Worm (Caenorhabditis elegans) whole organism, late embryonic: ENCODE data around the gene F01D5.6.

Source experiments
- C08G9.2 ChIP-seq: sonication (generic microtip); optimal IDR thresholded peaks from 2 replicates; lab custom pipeline; 2016; ENCODE audit warnings: mild to moderate bottlenecking, missing genetic modification characterization, moderate library complexity, missing compliant biosample characterization
- C38D4.7 ChIP-seq: fragments of 200-800 bp; sonication (Bioruptor generic); optimal IDR thresholded peaks from 2 replicates; lab custom pipeline; 2018; ENCODE audit warnings: mild to moderate bottlenecking, missing genetic modification characterization, moderate library complexity, missing compliant biosample characterization
- K02D7.2 ChIP-seq: sonication (generic microtip); optimal IDR thresholded peaks from 2 replicates; lab custom pipeline; 2017; ENCODE audit warnings: mild to moderate bottlenecking, missing genetic modification characterization, missing compliant biosample characterization
- K09A11.1 ChIP-seq: sonication (generic microtip); optimal IDR thresholded peaks from 2 replicates; lab custom pipeline; 2017; ENCODE audit warnings: antibody characterized with exemption, mild to moderate bottlenecking, missing genetic modification characterization, missing compliant biosample characterization; ENCODE audit not compliant: insufficient read depth
- T23F11.4 ChIP-seq: fragments of 200-800 bp; sonication (Bioruptor generic); optimal IDR thresholded peaks from 2 replicates; lab custom pipeline; 2018; ENCODE audit warnings: mild to moderate bottlenecking, missing genetic modification characterization, missing compliant biosample characterization
- ahr-1 ChIP-seq: sonication (generic microtip); optimal IDR thresholded peaks from 2 replicates; lab custom pipeline; 2016; ENCODE audit warnings: missing genetic modification characterization, missing compliant biosample characterization
- ceh-14 ChIP-seq: sonication (generic microtip); optimal IDR thresholded peaks from 2 replicates; lab custom pipeline; 2016; ENCODE audit warnings: missing genotype, missing genetic modification characterization, missing compliant biosample characterization
- ceh-18 ChIP-seq: sonication (generic microtip); optimal IDR thresholded peaks from 2 replicates; lab custom pipeline; 2016; ENCODE audit warnings: missing genetic modification characterization, missing compliant biosample characterization
- ceh-24 ChIP-seq: sonication (generic microtip); optimal IDR thresholded peaks from 2 replicates; lab custom pipeline; 2016; ENCODE audit warnings: mild to moderate bottlenecking, missing genetic modification characterization, missing compliant biosample characterization
- ceh-31 ChIP-seq: sonication (generic microtip); optimal IDR thresholded peaks from 2 replicates; lab custom pipeline; 2016; ENCODE audit warnings: missing genetic modification characterization, missing compliant biosample characterization
- ceh-45 ChIP-seq: fragments of 200-800 bp; sonication (Bioruptor generic); IDR thresholded peaks from 2 replicates; pipeline ENCODE4 v1.3.6; 2022; ENCODE audit warnings: missing genetic modification reagents, missing genetic modification characterization, missing compliant biosample characterization
- ceh-48 ChIP-seq: sonication (generic microtip); optimal IDR thresholded peaks from 2 replicates; lab custom pipeline; 2016; ENCODE audit warnings: missing genetic modification characterization, inconsistent platforms, missing compliant biosample characterization
- che-1 ChIP-seq: sonication (generic microtip); optimal IDR thresholded peaks from 2 replicates; lab custom pipeline; 2016; ENCODE audit warnings: mild to moderate bottlenecking, missing genetic modification characterization, missing compliant biosample characterization
- elt-2 ChIP-seq: sonication (generic microtip); optimal IDR thresholded peaks from 2 replicates; lab custom pipeline; 2016; ENCODE audit warnings: missing genetic modification reagents, missing genetic modification characterization, missing compliant biosample characterization
- elt-4 ChIP-seq: sonication (generic microtip); optimal IDR thresholded peaks from 2 replicates; lab custom pipeline; 2016; ENCODE audit warnings: missing genetic modification characterization, missing compliant biosample characterization
- ets-4 ChIP-seq: sonication (generic microtip); optimal IDR thresholded peaks from 2 replicates; lab custom pipeline; 2016; ENCODE audit warnings: missing genetic modification characterization, missing compliant biosample characterization
- fkh-10 ChIP-seq: fragments of 150-350 bp; optimal IDR thresholded peaks from 2 replicates; lab custom pipeline; 2014; ENCODE audit warnings: missing biosample characterization, missing genetic modification reagents, missing genetic modification characterization
- hlh-13 ChIP-seq: fragments of 200-800 bp; sonication (Bioruptor generic); optimal IDR thresholded peaks from 2 replicates; lab custom pipeline; 2018; ENCODE audit warnings: mild to moderate bottlenecking, missing genetic modification characterization, missing compliant biosample characterization
- hlh-15 ChIP-seq: sonication (generic microtip); optimal IDR thresholded peaks from 2 replicates; lab custom pipeline; 2016; ENCODE audit warnings: missing genetic modification characterization, missing compliant biosample characterization
- hlh-8 ChIP-seq: sonication (generic microtip); optimal IDR thresholded peaks from 2 replicates; lab custom pipeline; 2016; ENCODE audit warnings: missing genotype, missing genetic modification characterization, missing compliant biosample characterization
- madf-2 ChIP-seq: sonication (generic microtip); optimal IDR thresholded peaks from 2 replicates; lab custom pipeline; 2017; ENCODE audit warnings: missing genetic modification characterization, missing compliant biosample characterization
- mec-3 ChIP-seq: sonication (generic microtip); optimal IDR thresholded peaks from 2 replicates; lab custom pipeline; 2016; ENCODE audit warnings: borderline replicate concordance, missing genetic modification characterization, missing compliant biosample characterization
- nhr-232 ChIP-seq: sonication (generic microtip); optimal IDR thresholded peaks from 2 replicates; lab custom pipeline; 2016; ENCODE audit warnings: missing genetic modification characterization, missing compliant biosample characterization
- pat-9 ChIP-seq: fragments of 200-800 bp; sonication (Bioruptor generic); optimal IDR thresholded peaks from 2 replicates; lab custom pipeline; 2018; ENCODE audit warnings: mild to moderate bottlenecking, missing genetic modification characterization, moderate library complexity, missing compliant biosample characterization
- pha-2 ChIP-seq: sonication (generic microtip); optimal IDR thresholded peaks from 2 replicates; lab custom pipeline; 2017; ENCODE audit warnings: mild to moderate bottlenecking, missing genetic modification characterization, missing compliant biosample characterization
- pha-4 ChIP-seq: fragments of 150-350 bp; optimal IDR thresholded peaks from 2 replicates; lab custom pipeline; 2018; ENCODE audit warnings: missing biosample characterization, missing genetic modification reagents, missing genetic modification characterization
- pqm-1 ChIP-seq: sonication (generic microtip); optimal IDR thresholded peaks from 2 replicates; lab custom pipeline; 2016; ENCODE audit warnings: missing genetic modification characterization, missing compliant biosample characterization
- pros-1 ChIP-seq: fragments of 150-350 bp; optimal IDR thresholded peaks from 2 replicates; lab custom pipeline; 2014; ENCODE audit warnings: missing biosample characterization, missing genetic modification reagents, missing genetic modification characterization
- rnt-1 ChIP-seq: sonication (generic microtip); optimal IDR thresholded peaks from 2 replicates; lab custom pipeline; 2016; ENCODE audit warnings: missing genetic modification characterization, missing compliant biosample characterization
- sdc-2 ChIP-seq: sonication (generic microtip); optimal IDR thresholded peaks from 2 replicates; lab custom pipeline; 2016; ENCODE audit warnings: missing genotype, missing genetic modification characterization, missing compliant biosample characterization
- sox-2 ChIP-seq: fragments of 200-800 bp; sonication (Bioruptor generic); IDR thresholded peaks from 2 replicates; pipeline ENCODE4 v1.3.6; 2022; ENCODE audit warnings: missing genetic modification reagents, missing genetic modification characterization, missing compliant biosample characterization
- tbx-2 ChIP-seq: sonication (generic microtip); optimal IDR thresholded peaks from 2 replicates; lab custom pipeline; 2016; ENCODE audit warnings: missing genetic modification characterization, missing compliant biosample characterization
- tbx-7 ChIP-seq: sonication (generic microtip); optimal IDR thresholded peaks from 2 replicates; lab custom pipeline; 2016; ENCODE audit warnings: missing genotype, missing genetic modification characterization, missing compliant biosample characterization
- unc-42 ChIP-seq: sonication (generic microtip); optimal IDR thresholded peaks from 2 replicates; lab custom pipeline; 2016; ENCODE audit warnings: missing genotype, missing genetic modification characterization, missing compliant biosample characterization
- unc-55 ChIP-seq: sonication (generic microtip); optimal IDR thresholded peaks from 2 replicates; lab custom pipeline; 2017; ENCODE audit warnings: missing biosample characterization, missing genetic modification reagents, missing genetic modification characterization
- unc-86 ChIP-seq: sonication (generic microtip); optimal IDR thresholded peaks from 2 replicates; lab custom pipeline; 2016; ENCODE audit warnings: missing genetic modification characterization, missing compliant biosample characterization
- ztf-16 ChIP-seq: sonication (generic microtip); optimal IDR thresholded peaks from 2 replicates; lab custom pipeline; 2017; ENCODE audit warnings: missing genetic modification characterization, missing compliant biosample characterization

F01D5.6 gene

ce11 chrII:13976161-13976560 lies 30.1 kb upstream of the F01D5.6 start, which contains the start of gene Y39G8B.2 (continued):
- TF ChIP-seq sdc-2 (tag; lab: Kevin White, UChicago) (peak; percentile 9), unc-86 (tag; lab: Kevin White, UChicago) (peak; percentile 2), K02D7.2 (tag; lab: Kevin White, UChicago) (no peak), pha-4 (tag; lab: Kevin White, UChicago) (no peak), ceh-31 (peak; percentile 72), nhr-232 (no peak), ceh-24 (no peak), ceh-14 (tag; lab: Kevin White, UChicago) (peak; percentile 55), che-1 (tag; lab: Kevin White, UChicago) (no peak), ceh-45 (GFP tag; lab: Robert Waterston, UW) (no peak), rnt-1 (peak; percentile 36), tbx-2 (tag; lab: Kevin White, UChicago) (peak; percentile 69), tbx-7 (tag; lab: Kevin White, UChicago) (no peak), hlh-13 (GFP tag; lab: Kevin White, UChicago) (no peak), pat-9 (peak; percentile 8), madf-2 (peak; percentile 41), K09A11.1 (tag; lab: Kevin White, UChicago) (peak; percentile 33), unc-42 (tag; lab: Kevin White, UChicago) (peak; percentile 57), fkh-10 (GFP tag; lab: Kevin White, UChicago) (no peak), ztf-16 (tag; lab: Kevin White, UChicago) (peak; percentile 56), ets-4 (tag; lab: Kevin White, UChicago) (no peak), pros-1 (tag; lab: Kevin White, UChicago) (peak; percentile 36), pha-2 (tag; lab: Kevin White, UChicago) (no peak), pqm-1 (tag; lab: Kevin White, UChicago) (no peak)

- TF ChIP-seq hlh-15 (tag; lab: Kevin White, UChicago) (no peak), pros-1 (tag; lab: Kevin White, UChicago) (no peak), C38D4.7 (GFP tag; lab: Kevin White, UChicago) (no peak), elt-4 (tag; lab: Kevin White, UChicago) (no peak), ahr-1 (no peak), ceh-48 (no peak)
- TF ChIP-seq, all 69 proteins: peak for 0
Measured at ce11 chrII:13977701-13978100, 28.6 kb upstream of the F01D5.6 start.

DNA sequence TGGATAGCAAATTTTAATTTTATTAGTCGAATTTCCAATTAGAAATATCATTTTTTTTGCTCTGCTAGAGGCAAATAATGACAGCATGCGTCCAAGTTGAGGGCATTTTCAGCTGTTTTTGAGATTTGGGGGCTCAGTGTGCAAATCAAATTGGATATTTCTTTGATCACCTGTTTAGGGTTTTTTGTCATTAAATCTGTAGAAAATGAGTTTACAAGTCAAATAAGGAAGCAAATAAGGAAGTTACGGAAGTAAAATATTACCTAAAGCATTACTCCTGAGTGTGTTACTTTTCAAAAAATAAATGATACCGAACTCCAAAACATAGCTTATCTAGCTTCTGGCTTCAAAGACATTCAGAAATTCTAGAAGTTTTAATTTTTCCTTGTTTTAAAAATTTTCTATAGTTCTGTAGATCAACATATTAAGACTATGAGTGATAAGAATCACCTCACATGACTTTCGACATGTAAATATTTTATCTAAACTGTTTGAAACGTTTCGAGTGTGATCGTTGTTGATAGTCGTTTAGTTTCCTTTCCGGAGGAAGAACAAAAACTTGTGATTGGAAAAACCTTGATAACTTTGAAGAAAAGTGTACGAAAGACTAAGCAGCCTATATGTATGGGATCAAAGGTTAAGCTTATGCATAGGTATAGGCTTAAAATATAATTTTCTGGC lies 26.3 kb upstream of the F01D5.6 start, which contains the start of gene sre-48:
Gene sre-48 (minus strand): TSS at position 51 of the 681 bp plus-strand sequence.
- TF ChIP-seq unc-55 (GFP tag; lab: Kevin White, UChicago) (no peak), T23F11.4 (no peak), ztf-16 (tag; lab: Kevin White, UChicago) (no peak), ceh-24 (no peak), ceh-18 (tag; lab: Kevin White, UChicago) (no peak)

- no peak for TF ChIP-seq C08G9.2 (tag; lab: Kevin White, UChicago)
- no peak for TF ChIP-seq hlh-8 (tag; lab: Kevin White, UChicago)
- no peak for TF ChIP-seq C38D4.7 (GFP tag; lab: Kevin White, UChicago)
- TF ChIP-seq K02D7.2 (tag; lab: Kevin White, UChicago), result no peak
- no peak for TF ChIP-seq ceh-14 (tag; lab: Kevin White, UChicago)
- no peak for TF ChIP-seq ceh-24
- no peak for TF ChIP-seq hlh-13 (GFP tag; lab: Kevin White, UChicago)
- TF ChIP-seq ceh-48, result no peak
- TF ChIP-seq elt-2 (tag; lab: Kevin White, UChicago), result no peak
- no peak for TF ChIP-seq fkh-10 (GFP tag; lab: Kevin White, UChicago)
- no peak for TF ChIP-seq mec-3
- no peak for TF ChIP-seq ceh-45 (GFP tag; lab: Robert Waterston, UW)
- TF ChIP-seq sox-2, result no peak
- no peak for TF ChIP-seq pat-9
Measured at ce11 chrII:13981097-13981496, 25.2 kb upstream of the F01D5.6 start, which contains the start of gene Y39G8B.9. TSS of gene Y39G8B.9 (plus strand) at chrII:13981365.
